Fruit fly (Drosophila melanogaster) whole organism, embryonic: ENCODE results near the gene AstC.
A peak's percentile ranks its signal among the peaks of the same experiment; 100 is the strongest.

ENCODE experiments used
- Aef1 ChIP-seq: fragments of 200-800 bp; sonication (Bioruptor generic); IDR thresholded peaks from 3 replicates; pipeline ENCODE4 v1.3.6; 2022; ENCODE audit warnings: missing biosample characterization, missing genetic modification characterization
- BEAF-32 ChIP-seq: fragments of 200-800 bp; sonication (Bioruptor generic); optimal IDR thresholded peaks from 3 replicates; lab custom pipeline; 2017; ENCODE audit warnings: missing biosample characterization, missing genetic modification characterization, mild to moderate bottlenecking, moderate library complexity, missing genetic modification reagents
- CG10565 ChIP-seq: fragments of 200-800 bp; sonication (Bioruptor generic); optimal IDR thresholded peaks from 3 replicates; lab custom pipeline; 2016; ENCODE audit warnings: missing biosample characterization, mild to moderate bottlenecking, missing genetic modification characterization
- CG11247 ChIP-seq: fragments of 200-800 bp; sonication (Bioruptor generic); IDR thresholded peaks from 2 replicates; pipeline ENCODE4 v1.3.6; 2022; ENCODE audit warnings: missing biosample characterization, missing genetic modification characterization
- CG11696 ChIP-seq: fragments of 200-800 bp; sonication (Bioruptor generic); IDR thresholded peaks from 2 replicates; pipeline ENCODE4 v1.3.6; 2022; ENCODE audit warnings: missing biosample characterization, missing genetic modification characterization
- CG12391 ChIP-seq: fragments of 200-800 bp; sonication (Bioruptor generic); optimal IDR thresholded peaks from 3 replicates; lab custom pipeline; 2018; ENCODE audit warnings: missing biosample characterization, mild to moderate bottlenecking, missing genetic modification characterization, moderate library complexity
- CG13424 ChIP-seq: fragments of 200-800 bp; sonication (Bioruptor generic); optimal IDR thresholded peaks from 2 replicates; lab custom pipeline; 2019; ENCODE audit warnings: missing biosample characterization, mild to moderate bottlenecking, missing genetic modification characterization, moderate library complexity
- CG2875 ChIP-seq: fragments of 200-800 bp; sonication (Bioruptor generic); optimal IDR thresholded peaks from 2 replicates; lab custom pipeline; 2017; ENCODE audit warnings: missing biosample characterization, mild to moderate bottlenecking, missing genetic modification characterization, missing genetic modification reagents
- CG3065 ChIP-seq: fragments of 200-800 bp; sonication (Bioruptor generic); optimal IDR thresholded peaks from 2 replicates; lab custom pipeline; 2016; ENCODE audit warnings: missing biosample characterization, missing genetic modification characterization
- CG34422 ChIP-seq: fragments of 200-800 bp; sonication (Bioruptor generic); IDR thresholded peaks from 3 replicates; pipeline ENCODE4 v1.3.6; 2022; ENCODE audit warnings: missing biosample characterization, missing genetic modification characterization
- CG4282 ChIP-seq: fragments of 200-800 bp; sonication (Bioruptor generic); optimal IDR thresholded peaks from 2 replicates; lab custom pipeline; 2016; ENCODE audit warnings: missing biosample characterization, missing genetic modification characterization
- CG43689 ChIP-seq: fragments of 200-800 bp; sonication (Bioruptor generic); IDR thresholded peaks from 2 replicates; pipeline ENCODE4 v1.3.6; 2022; ENCODE audit warnings: missing biosample characterization, missing genetic modification characterization
- CG4707 ChIP-seq: fragments of 200-800 bp; sonication (Bioruptor generic); optimal IDR thresholded peaks from 2 replicates; lab custom pipeline; 2018; ENCODE audit warnings: missing biosample characterization, mild to moderate bottlenecking, missing genetic modification characterization, moderate library complexity
- CG4730 ChIP-seq: fragments of 200-800 bp; sonication (Bioruptor generic); IDR thresholded peaks from 2 replicates; pipeline ENCODE4 v1.3.6; 2022; ENCODE audit warnings: missing biosample characterization, missing genetic modification characterization
- CG5953 ChIP-seq: fragments of 200-800 bp; sonication (Bioruptor generic); IDR thresholded peaks from 2 replicates; pipeline ENCODE4 v1.3.6; 2022; ENCODE audit warnings: missing biosample characterization, missing genetic modification characterization
- CG6175 ChIP-seq: fragments of 200-800 bp; sonication (Bioruptor generic); IDR thresholded peaks from 3 replicates; pipeline ENCODE4 v1.3.6; 2022; ENCODE audit warnings: missing biosample characterization, missing genetic modification characterization
- CG7556 ChIP-seq: fragments of 200-800 bp; sonication (Bioruptor generic); optimal IDR thresholded peaks from 2 replicates; lab custom pipeline; 2017; ENCODE audit warnings: missing biosample characterization, mild to moderate bottlenecking, missing genetic modification characterization
- CG7745 ChIP-seq: fragments of 200-800 bp; sonication (Bioruptor generic); optimal IDR thresholded peaks from 2 replicates; lab custom pipeline; 2018; ENCODE audit warnings: missing biosample characterization, mild to moderate bottlenecking, missing genetic modification characterization, moderate library complexity
- CG7928 ChIP-seq: fragments of 200-800 bp; sonication (Bioruptor generic); optimal IDR thresholded peaks from 2 replicates; lab custom pipeline; 2017; ENCODE audit warnings: missing biosample characterization, mild to moderate bottlenecking, missing genetic modification characterization
- CG8089 ChIP-seq: fragments of 200-800 bp; sonication (Bioruptor generic); optimal IDR thresholded peaks from 3 replicates; lab custom pipeline; 2016; ENCODE audit warnings: missing biosample characterization, missing genetic modification characterization
- CG9609 ChIP-seq: fragments of 200-800 bp; sonication (Bioruptor generic); optimal IDR thresholded peaks from 3 replicates; lab custom pipeline; 2016; ENCODE audit warnings: missing biosample characterization, missing genetic modification characterization
- CTCF ChIP-seq: fragments of 200-800 bp; sonication (Bioruptor generic); optimal IDR thresholded peaks from 2 replicates; lab custom pipeline; 2017; ENCODE audit warnings: missing biosample characterization, mild to moderate bottlenecking, missing genetic modification characterization, moderate library complexity
- CoRest ChIP-seq: fragments of 200-800 bp; sonication (Bioruptor generic); optimal IDR thresholded peaks from 3 replicates; lab custom pipeline; 2018; ENCODE audit warnings: missing biosample characterization, mild to moderate bottlenecking, missing genetic modification characterization, moderate library complexity
- D19A ChIP-seq: fragments of 200-800 bp; optimal IDR thresholded peaks from 3 replicates; lab custom pipeline; 2019; ENCODE audit warnings: missing biosample characterization, mild to moderate bottlenecking, missing genetic modification characterization, moderate library complexity
- Dip2 ChIP-seq: fragments of 200-800 bp; sonication (Bioruptor generic); IDR thresholded peaks from 2 replicates; pipeline ENCODE4 v1.3.6; 2022; ENCODE audit warnings: missing biosample characterization, missing genetic modification characterization
- Drgx ChIP-seq: fragments of 200-800 bp; sonication (Bioruptor generic); IDR thresholded peaks from 2 replicates; pipeline ENCODE4 v1.3.6; 2022; ENCODE audit warnings: missing biosample characterization, missing genetic modification characterization
- HLHmδ ChIP-seq: fragments of 200-800 bp; sonication (Bioruptor generic); optimal IDR thresholded peaks from 2 replicates; lab custom pipeline; 2018; ENCODE audit warnings: missing biosample characterization, mild to moderate bottlenecking, missing genetic modification characterization, moderate library complexity
- Hmr ChIP-seq: fragments of 200-800 bp; sonication (Bioruptor generic); optimal IDR thresholded peaks from 3 replicates; lab custom pipeline; 2017; ENCODE audit warnings: mild to moderate bottlenecking, missing biosample characterization, missing genetic modification reagents, missing genetic modification characterization
- Hsf ChIP-seq: fragments of 200-800 bp; sonication (Bioruptor generic); optimal IDR thresholded peaks from 3 replicates; lab custom pipeline; 2016; ENCODE audit warnings: missing biosample characterization, missing genetic modification characterization
- Mrtf ChIP-seq: fragments of 200-800 bp; sonication (Bioruptor generic); IDR thresholded peaks from 3 replicates; pipeline ENCODE4 v1.3.6; 2022; ENCODE audit warnings: missing biosample characterization, missing genetic modification characterization
- Myb ChIP-seq: fragments of 200-800 bp; sonication (Bioruptor generic); optimal IDR thresholded peaks from 2 replicates; lab custom pipeline; 2016; ENCODE audit warnings: missing biosample characterization, missing genetic modification characterization
- Neu2 ChIP-seq: fragments of 200-800 bp; sonication (Bioruptor generic); optimal IDR thresholded peaks from 3 replicates; lab custom pipeline; 2016; ENCODE audit warnings: missing biosample characterization, missing genetic modification characterization, borderline replicate concordance
- Spps ChIP-seq: fragments of 200-800 bp; sonication (Bioruptor generic); optimal IDR thresholded peaks from 2 replicates; lab custom pipeline; 2018; ENCODE audit warnings: missing biosample characterization, mild to moderate bottlenecking, missing genetic modification characterization
- Taf1 ChIP-seq: fragments of 200-800 bp; sonication (Bioruptor generic); IDR thresholded peaks from 2 replicates; pipeline ENCODE4 v1.3.6; 2022; ENCODE audit warnings: missing biosample characterization, missing genetic modification characterization
- Tbp ChIP-seq: fragments of >200 bp; optimal IDR thresholded peaks from 2 replicates; lab custom pipeline; 2018; ENCODE audit warnings: missing biosample characterization, missing genetic modification characterization
- al ChIP-seq: fragments of 200-800 bp; sonication (Bioruptor generic); IDR thresholded peaks from 2 replicates; pipeline ENCODE4 v1.3.6; 2022; ENCODE audit warnings: missing biosample characterization, missing genetic modification characterization
- amos ChIP-seq: fragments of 200-800 bp; sonication (Bioruptor generic); IDR thresholded peaks from 2 replicates; pipeline ENCODE4 v1.3.6; 2022; ENCODE audit warnings: missing biosample characterization, missing genetic modification characterization; ENCODE audit not compliant: partially characterized antibody
- ci ChIP-seq: fragments of 200-800 bp; sonication (Bioruptor generic); IDR thresholded peaks from 3 replicates; pipeline ENCODE4 v1.3.6; 2022; ENCODE audit warnings: missing biosample characterization, missing genetic modification characterization
- corto ChIP-seq: fragments of 200-800 bp; sonication (Bioruptor generic); optimal IDR thresholded peaks from 2 replicates; lab custom pipeline; 2016; ENCODE audit warnings: missing biosample characterization, mild to moderate bottlenecking, missing genetic modification characterization, moderate library complexity
- cwo ChIP-seq: fragments of 200-800 bp; sonication (Bioruptor generic); optimal IDR thresholded peaks from 3 replicates; lab custom pipeline; 2017; ENCODE audit warnings: missing biosample characterization, missing genetic modification characterization, mild to moderate bottlenecking, moderate library complexity, missing genetic modification reagents
- dm ChIP-seq: fragments of 200-800 bp; sonication (Bioruptor generic); optimal IDR thresholded peaks from 3 replicates; lab custom pipeline; 2016; ENCODE audit warnings: missing biosample characterization, missing genetic modification characterization
- en ChIP-seq: fragments of 200-800 bp; sonication (Bioruptor generic); optimal IDR thresholded peaks from 2 replicates; lab custom pipeline; 2016; ENCODE audit warnings: missing biosample characterization, missing genetic modification characterization
- eve ChIP-seq, 2 experiments: fragments of >200 bp; optimal IDR thresholded peaks; 2 replicates each; lab custom pipeline; 2017; ENCODE audit warnings: missing biosample characterization in 2 of 2, missing genetic modification characterization in 2 of 2
- ham ChIP-seq: fragments of 200-800 bp; sonication (Bioruptor generic); IDR thresholded peaks from 2 replicates; pipeline ENCODE4 v1.3.6; 2022; ENCODE audit warnings: missing biosample characterization, missing genetic modification characterization
- mirr ChIP-seq: fragments of 200-800 bp; sonication (Bioruptor generic); optimal IDR thresholded peaks from 3 replicates; lab custom pipeline; 2018; ENCODE audit warnings: missing biosample characterization, mild to moderate bottlenecking, missing genetic modification characterization
- otp ChIP-seq: fragments of 200-800 bp; sonication (Bioruptor generic); IDR thresholded peaks from 3 replicates; pipeline ENCODE4, ENCODE4 v1.3.6; 2022; ENCODE audit warnings: missing biosample characterization, missing genetic modification characterization
- pros ChIP-seq: fragments of 200-800 bp; sonication (Bioruptor generic); optimal IDR thresholded peaks from 3 replicates; lab custom pipeline; 2019; ENCODE audit warnings: missing biosample characterization, mild to moderate bottlenecking, missing genetic modification characterization, moderate library complexity
- ro ChIP-seq: fragments of 200-800 bp; sonication (Bioruptor generic); IDR thresholded peaks from 2 replicates; pipeline ENCODE4 v1.3.6; 2022; ENCODE audit warnings: missing biosample characterization, missing genetic modification characterization
- sens-2 ChIP-seq: fragments of 200-800 bp; sonication (Bioruptor generic); IDR thresholded peaks from 2 replicates; pipeline ENCODE4 v1.3.6; 2022; ENCODE audit warnings: missing biosample characterization, missing genetic modification characterization
- sqz ChIP-seq: fragments of 200-800 bp; sonication (Bioruptor generic); optimal IDR thresholded peaks from 3 replicates; lab custom pipeline; 2018; ENCODE audit warnings: missing biosample characterization, mild to moderate bottlenecking, missing genetic modification characterization
- zen ChIP-seq: fragments of 200-800 bp; sonication (Bioruptor generic); optimal IDR thresholded peaks from 3 replicates; lab custom pipeline; 2018; ENCODE audit warnings: missing biosample characterization, mild to moderate bottlenecking, missing genetic modification characterization, moderate library complexity

The AstC gene

DNA sequence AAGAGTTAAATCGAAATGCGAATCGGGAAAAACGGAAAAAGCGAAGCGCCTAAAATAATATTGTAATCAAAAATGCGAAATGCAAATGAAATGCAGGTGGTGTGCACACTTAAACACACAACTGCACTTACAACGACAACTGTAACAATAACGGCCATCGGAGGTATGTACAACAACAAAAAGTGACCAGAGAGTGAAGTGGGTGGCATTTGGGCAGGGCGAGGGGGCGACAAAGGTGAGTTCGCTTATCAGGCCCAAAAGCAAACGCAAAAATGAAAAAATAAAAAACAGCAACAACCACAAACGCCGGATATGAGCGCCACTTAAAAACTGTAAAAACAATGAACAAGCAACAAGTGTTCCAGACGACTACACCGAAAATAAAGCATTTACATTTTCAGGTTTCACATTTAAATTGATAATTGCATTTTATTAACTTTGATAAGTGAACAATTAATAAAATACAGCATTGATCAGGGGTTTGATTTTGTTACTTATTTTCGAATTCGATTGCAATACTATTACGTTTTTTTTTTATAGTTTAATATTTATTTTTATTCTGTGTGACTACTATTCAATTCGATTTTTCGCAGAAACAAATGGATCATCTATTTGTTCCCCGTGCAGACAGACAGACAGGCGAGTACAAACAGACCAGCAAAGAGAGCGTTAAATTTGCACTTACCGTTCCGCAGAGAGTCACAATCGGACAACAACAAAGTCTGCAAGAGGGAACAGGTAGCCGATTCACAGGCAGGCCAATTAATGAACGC lies 15.9 kb downstream of the AstC start (continued):
- TF ChIP-seq eve (GFP tag; optimal IDR thresholded peaks at IDR 0.05; lab: Kevin White, UChicago) (no peak), ham (GFP tag; lab: Robert Waterston, UW) (no peak), BEAF-32 (GFP tag; lab: Kevin White, UChicago) (no peak), ci (GFP tag; lab: Robert Waterston, UW) (no peak), CG4282 (GFP tag; lab: Kevin White, UChicago) (no peak), CG11247 (GFP tag; lab: Robert Waterston, UW) (no peak; the same call in 1 of the 2 replicates), CG3065 (no peak), D19A (tag; lab: Kevin White, UChicago) (no peak), dm (GFP tag; lab: Kevin White, UChicago) (no peak), CG43689 (GFP tag; lab: Robert Waterston, UW) (0 out of 2 replicates have a peak, but pooled peaks have one; percentile 45), sens-2 (GFP tag; lab: Robert Waterston, UW) (no peak), Hmr (peak; percentile 73), CG4730 (GFP tag; lab: Robert Waterston, UW) (no peak), CG12391 (tag; lab: Kevin White, UChicago) (peak; percentile 11), mirr (GFP tag; lab: Kevin White, UChicago) (no peak), Neu2 (no peak), CG7745 (tag; lab: Kevin White, UChicago) (no peak), otp (GFP tag; lab: Robert Waterston, UW) (no peak), CG13424 (tag; lab: Kevin White, UChicago) (peak; percentile 5), Spps (tag; lab: Kevin White, UChicago) (no peak), Mrtf (no peak), Tbp (GFP tag; lab: Kevin White, UChicago) (no peak), en (GFP tag; lab: Kevin White, UChicago) (no peak), corto (GFP tag; lab: Kevin White, UChicago) (peak; percentile 10), ro (no peak), Dip2 (no peak), amos (GFP tag; lab: Robert Waterston, UW) (no peak), CG2875 (GFP tag; lab: Kevin White, UChicago) (no peak), Aef1 (GFP tag; lab: Robert Waterston, UW) (peak; percentile 45; the same call in 2 of the 3 replicates), cwo (GFP tag; lab: Kevin White, UChicago) (peak; percentile 58), CG7556 (GFP tag; lab: Kevin White, UChicago) (peak; percentile 5), CG10565 (no peak), Drgx (GFP tag; lab: Robert Waterston, UW) (peak; percentile 74; the same call in 1 of the 2 replicates), Taf1 (GFP tag; lab: Robert Waterston, UW) (peak; percentile 24; the same call in 1 of the 2 replicates), CG34422 (GFP tag; lab: Robert Waterston, UW) (peak; percentile 48; the same call in 1 of the 3 replicates), CG11696 (GFP tag; lab: Robert Waterston, UW) (no peak), CG8089 (GFP tag; lab: Kevin White, UChicago) (no peak), CG9609 (no peak), CG5953 (no peak), CG4707 (GFP tag; lab: Kevin White, UChicago) (no peak), HLHmδ (GFP tag; lab: Kevin White, UChicago) (no peak), pros (GFP tag; lab: Kevin White, UChicago) (no peak), CTCF (GFP tag; lab: Kevin White, UChicago) (no peak), CG7928 (GFP tag; lab: Kevin White, UChicago) (no peak), al (peak; percentile 17; the same call in 1 of the 2 replicates), Myb (no peak), CoRest (tag; lab: Kevin White, UChicago) (peak; percentile 58), Hsf (GFP tag; lab: Kevin White, UChicago) (no peak), sqz (GFP tag; lab: Kevin White, UChicago) (no peak), zen (no peak), CG6175 (no peak)
